Worm (Caenorhabditis elegans): ENCODE results near the gene nspc-17.

DNA sequence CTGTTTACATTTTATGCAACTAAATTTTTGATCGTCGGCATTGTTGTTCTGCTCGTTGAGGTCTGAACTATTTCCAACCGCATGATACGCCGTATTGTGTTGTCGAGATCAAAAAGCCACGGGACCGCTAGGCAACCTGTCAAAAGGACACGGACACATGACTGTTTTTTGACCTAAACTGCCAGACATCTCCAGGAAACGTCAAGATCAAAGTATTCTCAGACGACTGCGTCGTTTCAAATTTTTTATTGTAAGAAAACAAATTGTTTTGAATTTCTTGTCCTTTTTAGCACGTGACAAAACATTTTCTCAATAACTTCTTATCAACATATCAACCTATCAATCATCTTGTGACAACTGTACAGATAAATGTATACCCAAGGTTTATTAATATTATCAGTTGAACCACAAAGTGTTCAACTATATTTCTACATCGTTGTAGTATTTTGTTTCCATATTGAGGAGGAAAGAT, 22.8 kb downstream of the nspc-17 start:
- TF ChIP-seq nhr-84 (tag; optimal IDR thresholded peaks at IDR 0.05) (no peak), nhr-77 (tag; optimal IDR thresholded peaks at IDR 0.05) (no peak), fos-1 (tag; optimal IDR thresholded peaks at IDR 0.05) (peak; percentile 21), lir-3 (tag; optimal IDR thresholded peaks at IDR 0.05; ENCODE audit: poor library complexity) (peak; percentile 20), egl-27 (tag; optimal IDR thresholded peaks at IDR 0.05) (no peak), ces-1 (GFP tag; optimal IDR thresholded peaks at IDR 0.05) (no peak), ama-1 (optimal IDR thresholded peaks at IDR 0.05) (no peak), aha-1 (tag; optimal IDR thresholded peaks at IDR 0.05) (no peak), hlh-4 (tag; optimal IDR thresholded peaks at IDR 0.05) (no peak), jun-1 (tag; optimal IDR thresholded peaks at IDR 0.05) (peak; percentile 28), lin-15B (tag; optimal IDR thresholded peaks at IDR 0.05) (no peak), unc-62 (GFP tag; optimal IDR thresholded peaks at IDR 0.05) (no peak)

Measured in whole organism, L1 larva.